Worm (Caenorhabditis elegans) whole organism, L4/young adult: ENCODE measurements around the gene cpg-19.

ENCODE experiments used
- W03F9.2 ChIP-seq: fragments of 150-350 bp; optimal IDR thresholded peaks from 2 replicates; lab custom pipeline; 2014; ENCODE audit warnings: missing biosample characterization, missing genetic modification characterization
- dao-5 ChIP-seq: sonication (generic microtip); optimal IDR thresholded peaks from 2 replicates; lab custom pipeline; 2016; ENCODE audit warnings: missing genotype, missing genetic modification characterization, moderate library complexity, missing compliant biosample characterization
- him-1 ChIP-seq: sonication (generic microtip); optimal IDR thresholded peaks from 2 replicates; lab custom pipeline; 2016; ENCODE audit warnings: missing genotype, missing genetic modification reagents, missing genetic modification characterization, missing compliant biosample characterization

DNA sequence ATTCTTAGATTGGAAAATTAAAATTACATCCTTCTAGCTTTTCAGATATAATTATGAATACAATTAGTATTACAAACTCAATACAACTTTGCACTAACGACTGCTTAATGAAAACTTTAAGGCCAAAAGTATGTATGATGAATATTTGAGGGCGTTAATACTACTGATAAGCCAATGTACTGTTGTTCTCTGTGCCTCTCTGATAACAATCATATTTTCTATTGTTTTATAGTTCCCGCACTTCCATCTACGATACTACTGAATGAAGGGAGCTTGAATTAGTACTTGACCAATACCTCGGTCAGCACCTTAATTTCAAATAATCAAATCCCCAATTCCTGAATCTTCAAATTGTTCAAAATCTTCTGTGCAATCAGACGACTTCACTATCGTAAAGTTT, 47.5 kb downstream of the cpg-19 start:
- TF ChIP-seq dao-5 (tag; lab: Kevin White, UChicago), result no peak
- TF ChIP-seq him-1 (tag; lab: Kevin White, UChicago), result no peak
- TF ChIP-seq W03F9.2, result no peak
